Fruit fly (Drosophila melanogaster) whole organism, embryonic: ENCODE results near the gene CG17154.

Experiments used
- CG10321 ChIP-seq: fragments of 200-800 bp; sonication (Bioruptor generic); IDR thresholded peaks from 2 replicates; pipeline ENCODE4 v1.3.6; 2022; ENCODE audit warnings: missing biosample characterization, missing genetic modification characterization
- CG11456 ChIP-seq: fragments of 200-800 bp; sonication (Bioruptor generic); IDR thresholded peaks from 3 replicates; pipeline ENCODE4 v1.3.6; 2022; ENCODE audit warnings: missing biosample characterization, missing genetic modification characterization
- CG11696 ChIP-seq: fragments of 200-800 bp; sonication (Bioruptor generic); IDR thresholded peaks from 2 replicates; pipeline ENCODE4 v1.3.6; 2022; ENCODE audit warnings: missing biosample characterization, missing genetic modification characterization
- CG12391 ChIP-seq: fragments of 200-800 bp; sonication (Bioruptor generic); optimal IDR thresholded peaks from 3 replicates; lab custom pipeline; 2018; ENCODE audit warnings: missing biosample characterization, mild to moderate bottlenecking, missing genetic modification characterization, moderate library complexity
- CG15073 ChIP-seq: fragments of 200-800 bp; sonication (Bioruptor generic); optimal IDR thresholded peaks from 2 replicates; lab custom pipeline; 2016; ENCODE audit warnings: missing biosample characterization, missing genetic modification characterization
- CG17829 ChIP-seq: fragments of 200-800 bp; optimal IDR thresholded peaks from 2 replicates; lab custom pipeline; 2019; ENCODE audit warnings: missing biosample characterization, mild to moderate bottlenecking, missing genetic modification characterization, moderate library complexity
- CG2199 ChIP-seq: fragments of 200-800 bp; sonication (Bioruptor generic); IDR thresholded peaks from 3 replicates; pipeline ENCODE4 v1.3.6; 2022; ENCODE audit warnings: missing biosample characterization, missing genetic modification characterization
- CG32532 ChIP-seq: fragments of 200-800 bp; sonication (Bioruptor generic); IDR thresholded peaks from 2 replicates; pipeline ENCODE4 v1.3.6; 2022; ENCODE audit warnings: missing biosample characterization, missing genetic modification characterization
- CG3407 ChIP-seq: fragments of 200-800 bp; sonication (Bioruptor generic); optimal IDR thresholded peaks from 2 replicates; lab custom pipeline; 2018; ENCODE audit warnings: missing biosample characterization, mild to moderate bottlenecking, missing genetic modification characterization
- CG4328 ChIP-seq: fragments of 200-800 bp; sonication (Bioruptor generic); optimal IDR thresholded peaks from 3 replicates; lab custom pipeline; 2017; ENCODE audit warnings: missing biosample characterization, missing genetic modification reagents, missing genetic modification characterization
- CG43689 ChIP-seq: fragments of 200-800 bp; sonication (Bioruptor generic); IDR thresholded peaks from 2 replicates; pipeline ENCODE4 v1.3.6; 2022; ENCODE audit warnings: missing biosample characterization, missing genetic modification characterization
- CG4404 ChIP-seq: fragments of 200-800 bp; sonication (Bioruptor generic); IDR thresholded peaks from 2 replicates; pipeline ENCODE4 v1.3.6; 2022; ENCODE audit warnings: missing biosample characterization, missing genetic modification characterization
- CG5180 ChIP-seq: fragments of 200-800 bp; sonication (Bioruptor generic); optimal IDR thresholded peaks from 3 replicates; lab custom pipeline; 2017; ENCODE audit warnings: missing biosample characterization, missing genetic modification characterization, mild to moderate bottlenecking, moderate library complexity, missing genetic modification reagents
- CG5245 ChIP-seq: fragments of 200-800 bp; sonication (Bioruptor generic); optimal IDR thresholded peaks from 3 replicates; lab custom pipeline; 2016; ENCODE audit warnings: missing biosample characterization, missing genetic modification characterization
- CG7786 ChIP-seq: fragments of 200-800 bp; sonication (Bioruptor generic); optimal IDR thresholded peaks from 2 replicates; lab custom pipeline; 2016; ENCODE audit warnings: missing biosample characterization, missing genetic modification characterization
- CG7839 ChIP-seq: fragments of 200-800 bp; sonication (Bioruptor generic); optimal IDR thresholded peaks from 3 replicates; lab custom pipeline; 2018; ENCODE audit warnings: missing biosample characterization, mild to moderate bottlenecking, missing genetic modification characterization, moderate library complexity
- CG8281 ChIP-seq: fragments of 200-800 bp; sonication (Bioruptor generic); optimal IDR thresholded peaks from 2 replicates; lab custom pipeline; 2018; ENCODE audit warnings: missing biosample characterization, mild to moderate bottlenecking, missing genetic modification characterization, moderate library complexity
- CkIIα-i1 ChIP-seq: fragments of 200-800 bp; sonication (Bioruptor generic); IDR thresholded peaks from 2 replicates; pipeline ENCODE4 v1.3.6; 2022; ENCODE audit warnings: missing biosample characterization, missing genetic modification characterization
- CoRest ChIP-seq: fragments of 200-800 bp; sonication (Bioruptor generic); optimal IDR thresholded peaks from 3 replicates; lab custom pipeline; 2018; ENCODE audit warnings: missing biosample characterization, mild to moderate bottlenecking, missing genetic modification characterization, moderate library complexity
- Dad ChIP-seq: fragments of 200-800 bp; sonication (Bioruptor generic); optimal IDR thresholded peaks from 3 replicates; lab custom pipeline; 2016; ENCODE audit warnings: missing biosample characterization, missing genetic modification characterization
- Drgx ChIP-seq: fragments of 200-800 bp; sonication (Bioruptor generic); IDR thresholded peaks from 2 replicates; pipeline ENCODE4 v1.3.6; 2022; ENCODE audit warnings: missing biosample characterization, missing genetic modification characterization
- HLH3B ChIP-seq: fragments of 200-800 bp; sonication (Bioruptor generic); IDR thresholded peaks from 2 replicates; pipeline ENCODE4 v1.3.6; 2022; ENCODE audit warnings: missing biosample characterization, missing genetic modification characterization
- HLH54F ChIP-seq: fragments of 200-800 bp; sonication (Bioruptor generic); optimal IDR thresholded peaks from 3 replicates; lab custom pipeline; 2016; ENCODE audit warnings: missing biosample characterization, missing genetic modification characterization
- HLHmδ ChIP-seq: fragments of 200-800 bp; sonication (Bioruptor generic); optimal IDR thresholded peaks from 2 replicates; lab custom pipeline; 2018; ENCODE audit warnings: missing biosample characterization, mild to moderate bottlenecking, missing genetic modification characterization, moderate library complexity
- Hsf ChIP-seq: fragments of 200-800 bp; sonication (Bioruptor generic); optimal IDR thresholded peaks from 3 replicates; lab custom pipeline; 2016; ENCODE audit warnings: missing biosample characterization, missing genetic modification characterization
- Lhr ChIP-seq: fragments of 200-800 bp; sonication (Bioruptor generic); optimal IDR thresholded peaks from 3 replicates; lab custom pipeline; 2017; ENCODE audit warnings: mild to moderate bottlenecking, missing biosample characterization, missing genetic modification reagents, missing genetic modification characterization
- Med ChIP-seq: fragments of 200-800 bp; sonication (Bioruptor generic); peaks from one replicate; lab custom pipeline; 2016; ENCODE audit warnings: missing biosample characterization, missing genetic modification characterization, mild to moderate bottlenecking, inconsistent platforms, moderate library complexity
- Oli ChIP-seq: fragments of 200-800 bp; sonication (Bioruptor generic); optimal IDR thresholded peaks from 2 replicates; lab custom pipeline; 2018; ENCODE audit warnings: missing biosample characterization, mild to moderate bottlenecking, missing genetic modification characterization, moderate library complexity
- Optix ChIP-seq: fragments of 200-800 bp; sonication (Bioruptor generic); IDR thresholded peaks from 3 replicates; pipeline ENCODE4 v1.3.6; 2022; ENCODE audit warnings: missing biosample characterization, missing genetic modification characterization
- Rx ChIP-seq: fragments of 200-800 bp; sonication (Bioruptor generic); IDR thresholded peaks from 2 replicates; pipeline ENCODE4 v1.3.6; 2022; ENCODE audit warnings: missing biosample characterization, missing genetic modification characterization
- Tbp ChIP-seq: fragments of >200 bp; optimal IDR thresholded peaks from 2 replicates; lab custom pipeline; 2018; ENCODE audit warnings: missing biosample characterization, missing genetic modification characterization
- da ChIP-seq: fragments of 200-800 bp; sonication (Bioruptor generic); optimal IDR thresholded peaks from 2 replicates; lab custom pipeline; 2016; ENCODE audit warnings: missing biosample characterization, missing genetic modification characterization
- ftz-f1 ChIP-seq: fragments of 200-800 bp; sonication (Bioruptor generic); optimal IDR thresholded peaks from 2 replicates; lab custom pipeline; 2016; ENCODE audit warnings: missing biosample characterization, missing genetic modification characterization
- gsb-n ChIP-seq: fragments of 200-800 bp; sonication (Bioruptor generic); optimal IDR thresholded peaks from 3 replicates; lab custom pipeline; 2018; ENCODE audit warnings: missing biosample characterization, mild to moderate bottlenecking, missing genetic modification characterization
- insv ChIP-seq, 2 experiments: fragments of 200-800 bp; sonication (Bioruptor generic); optimal IDR thresholded peaks; 3 replicates each; lab custom pipeline; 2016 to 2018; ENCODE audit warnings: missing biosample characterization in 2 of 2, missing genetic modification characterization in 2 of 2
- kni ChIP-seq: fragments of 200-800 bp; sonication (Bioruptor generic); optimal IDR thresholded peaks from 3 replicates; lab custom pipeline; 2017; ENCODE audit warnings: mild to moderate bottlenecking, missing biosample characterization, missing genetic modification reagents, missing genetic modification characterization
- lab ChIP-seq: fragments of 200-800 bp; sonication (Bioruptor generic); optimal IDR thresholded peaks from 3 replicates; lab custom pipeline; 2017; ENCODE audit warnings: missing biosample characterization, missing genetic modification characterization, mild to moderate bottlenecking, moderate library complexity, missing genetic modification reagents
- lov ChIP-seq, 2 experiments: fragments of 200-800 bp in 1 of 2; fragments of >200 bp in 1 of 2; sonication (Bioruptor generic) in 1 of 2; IDR thresholded peaks in 1 of 2; optimal IDR thresholded peaks in 1 of 2; 2 replicates in 1 of 2; 3 replicates in 1 of 2; pipeline versions ENCODE4 v1.3.6 to Lab custom; 2017 to 2022; ENCODE audit warnings: missing biosample characterization in 1 of 2, missing genetic modification characterization in 1 of 2
- pb ChIP-seq: fragments of 200-800 bp; sonication (Bioruptor generic); optimal IDR thresholded peaks from 3 replicates; lab custom pipeline; 2016; ENCODE audit warnings: missing biosample characterization, missing genetic modification characterization
- prd ChIP-seq, 3 experiments: fragments of >200 bp in 2 of 3; fragments of 200-800 bp in 1 of 3; sonication (Bioruptor generic) in 1 of 3; optimal IDR thresholded peaks in 2 of 3; IDR thresholded peaks in 1 of 3; 2 replicates in 2 of 3; 3 replicates in 1 of 3; pipeline versions ENCODE4 v1.3.6 to Lab custom; 2017 to 2022; ENCODE audit warnings: missing biosample characterization in 1 of 3, missing genetic modification characterization in 1 of 3
- tna ChIP-seq: fragments of 200-800 bp; sonication (Bioruptor generic); IDR thresholded peaks from 2 replicates; pipeline ENCODE4 v1.3.6; 2022; ENCODE audit warnings: missing biosample characterization, missing genetic modification characterization; ENCODE audit not compliant: partially characterized antibody
- twi ChIP-seq: fragments of 200-800 bp; optimal IDR thresholded peaks from 2 replicates; lab custom pipeline; 2019; ENCODE audit warnings: missing biosample characterization, mild to moderate bottlenecking, missing genetic modification characterization, moderate library complexity
- tx ChIP-seq: fragments of 200-800 bp; sonication (Bioruptor generic); optimal IDR thresholded peaks from 2 replicates; lab custom pipeline; 2016; ENCODE audit warnings: missing biosample characterization, missing genetic modification characterization
- unc-4 ChIP-seq: fragments of 200-800 bp; sonication (Bioruptor generic); IDR thresholded peaks from 2 replicates; pipeline ENCODE4 v1.3.6; 2022; ENCODE audit warnings: missing biosample characterization, missing genetic modification characterization; ENCODE audit not compliant: partially characterized antibody
- z ChIP-seq: fragments of 200-800 bp; sonication (Bioruptor generic); IDR thresholded peaks from 3 replicates; pipeline ENCODE4 v1.3.6; 2022; ENCODE audit warnings: missing biosample characterization, missing genetic modification characterization

CG17154 gene

dm6 chr3L:12080423-12080822 lies 8.0 kb upstream of the CG17154 start:
- TF ChIP-seq Med (GFP tag; lab: Kevin White, UChicago) (peak; percentile 68), lab (peak; percentile 24), CG7839 (tag; lab: Kevin White, UChicago) (no peak), CG2199 (GFP tag; lab: Robert Waterston, UW) (peak; percentile 52; the same call in 1 of the 3 replicates), CG5180 (GFP tag; lab: Kevin White, UChicago) (peak; percentile 59)
- TF ChIP-seq, all 482 proteins: peak for 4

dm6 chr3L:12081679-12082520 lies 6.5 kb upstream of the CG17154 start, which contains the start of gene Sema5c:
Sema5c (minus strand) TSS chr3L:12081830.
- TF ChIP-seq CG12391 (tag; lab: Kevin White, UChicago) = peak; percentile 80
- TF ChIP-seq tx (GFP tag; lab: Kevin White, UChicago) = no peak
- peak; percentile 58 for TF ChIP-seq ftz-f1 (GFP tag; lab: Kevin White, UChicago)
- TF ChIP-seq z = 0 out of 3 replicates have a peak, but pooled peaks have one; percentile 51
- no peak for TF ChIP-seq pb
- peak; percentile 66 for TF ChIP-seq gsb-n (tag; lab: Kevin White, UChicago)
- TF ChIP-seq HLH3B = peak; percentile 34; the same call in 1 of the 2 replicates
- peak; percentile 62; the same call in 1 of the 3 replicates for TF ChIP-seq Optix
- TF ChIP-seq insv (GFP tag; optimal IDR thresholded peaks at IDR 0.05; lab: Kevin White, UChicago) = no peak
- TF ChIP-seq CG11696 = 0 out of 2 replicates have a peak, but pooled peaks have one; percentile 26
- peak; percentile 42 for TF ChIP-seq Rx (GFP tag; lab: Robert Waterston, UW)
- TF ChIP-seq CkIIα-i1 (GFP tag; lab: Robert Waterston, UW) = no peak
- TF ChIP-seq CG4328 (GFP tag; lab: Kevin White, UChicago) = no peak
- TF ChIP-seq CG17829 (tag; lab: Kevin White, UChicago) = peak; percentile 80
- no peak for TF ChIP-seq Tbp
- TF ChIP-seq kni (GFP tag; lab: Kevin White, UChicago) = peak; percentile 80
- peak; percentile 53 for TF ChIP-seq twi
- TF ChIP-seq HLH54F (GFP tag; lab: Kevin White, UChicago) = peak; percentile 11
- TF ChIP-seq CG43689 (GFP tag; lab: Robert Waterston, UW) = no peak
- TF ChIP-seq CG3407 (GFP tag; lab: Kevin White, UChicago) = peak; percentile 10
- peak; percentile 10 for TF ChIP-seq CG8281
- TF ChIP-seq CG7786 (GFP tag; lab: Kevin White, UChicago) = no peak
- TF ChIP-seq Oli = peak; percentile 79
- TF ChIP-seq Drgx (GFP tag; lab: Robert Waterston, UW) = peak; percentile 52; the same call in 1 of the 2 replicates
- no peak for TF ChIP-seq CG10321 (GFP tag; lab: Robert Waterston, UW)
- no peak; the same call in 1 of the 2 replicates for TF ChIP-seq tna (GFP tag; lab: Robert Waterston, UW)
- TF ChIP-seq Hsf (GFP tag; lab: Kevin White, UChicago) = no peak
- TF ChIP-seq Dad = no peak
- no peak for TF ChIP-seq CG15073 (GFP tag; lab: Kevin White, UChicago)
- no peak for TF ChIP-seq CG5245 (GFP tag; lab: Kevin White, UChicago)
- TF ChIP-seq CG4404 (GFP tag; lab: Robert Waterston, UW) = peak; percentile 66
- no peak for TF ChIP-seq da (GFP tag; lab: Kevin White, UChicago)
- TF ChIP-seq CoRest (tag; lab: Kevin White, UChicago) = peak; percentile 89
- no peak for TF ChIP-seq Lhr
- no peak for TF ChIP-seq lov (optimal IDR thresholded peaks at IDR 0.05; lab: Kevin White, UChicago)
- peak; percentile 82; the same call in 2 of the 3 replicates for TF ChIP-seq lov (GFP tag; IDR thresholded peaks at IDR 0.05; lab: Robert Waterston, UW)
- TF ChIP-seq prd (optimal IDR thresholded peaks at IDR 0.05; lab: Kevin White, UChicago) = no peak
- peak; percentile 67; the same call in 1 of the 3 replicates for TF ChIP-seq prd (GFP tag; IDR thresholded peaks at IDR 0.05; lab: Robert Waterston, UW)
- no peak for TF ChIP-seq unc-4 (GFP tag; lab: Robert Waterston, UW)
- peak; percentile 55 for TF ChIP-seq HLHmδ (GFP tag; lab: Kevin White, UChicago)
- peak; percentile 64 for TF ChIP-seq CG32532 (GFP tag; lab: Robert Waterston, UW)
- TF ChIP-seq CG11456 (GFP tag; lab: Robert Waterston, UW) = peak; percentile 64; the same call in 1 of the 3 replicates
